Worm (Caenorhabditis elegans): ENCODE measurements around the gene C24H12.6.

ce11 chrII:387844-388355, 30.8 kb downstream of the C24H12.6 start:
- TF ChIP-seq nhr-77 (tag; optimal IDR thresholded peaks at IDR 0.05) (no peak), blmp-1 (tag; optimal IDR thresholded peaks at IDR 0.05; ENCODE audit: insufficient read depth) (no peak), nhr-237 (tag; optimal IDR thresholded peaks at IDR 0.05) (no peak), nhr-12 (tag; optimal IDR thresholded peaks at IDR 0.05) (no peak), unc-62 (GFP tag; optimal IDR thresholded peaks at IDR 0.05) (no peak), ztf-11 (tag; optimal IDR thresholded peaks at IDR 0.05) (no peak), unc-55 (GFP tag; optimal IDR thresholded peaks at IDR 0.05) (no peak), skn-1 (tag; optimal IDR thresholded peaks at IDR 0.05) (no peak), nhr-25 (tag; optimal IDR thresholded peaks at IDR 0.05) (no peak), lsy-2 (tag; optimal IDR thresholded peaks at IDR 0.05) (no peak), nhr-23 (tag; optimal IDR thresholded peaks at IDR 0.05) (no peak), lin-13 (GFP tag; optimal IDR thresholded peaks at IDR 0.05) (no peak), elt-3 (tag; optimal IDR thresholded peaks at IDR 0.05) (no peak), egl-27 (tag; optimal IDR thresholded peaks at IDR 0.05) (no peak)

Measured in whole organism, L2 larva.